Fruit fly (Drosophila melanogaster) whole organism, larva: ENCODE results near the gene CG13043.

Experiments used
- noc ChIP-seq: fragments of 200-800 bp; sonication (Bioruptor generic); optimal IDR thresholded peaks from 3 replicates; lab custom pipeline; 2019; ENCODE audit warnings: missing biosample characterization, mild to moderate bottlenecking, missing genetic modification characterization, moderate library complexity

Gene CG13043

DNA sequence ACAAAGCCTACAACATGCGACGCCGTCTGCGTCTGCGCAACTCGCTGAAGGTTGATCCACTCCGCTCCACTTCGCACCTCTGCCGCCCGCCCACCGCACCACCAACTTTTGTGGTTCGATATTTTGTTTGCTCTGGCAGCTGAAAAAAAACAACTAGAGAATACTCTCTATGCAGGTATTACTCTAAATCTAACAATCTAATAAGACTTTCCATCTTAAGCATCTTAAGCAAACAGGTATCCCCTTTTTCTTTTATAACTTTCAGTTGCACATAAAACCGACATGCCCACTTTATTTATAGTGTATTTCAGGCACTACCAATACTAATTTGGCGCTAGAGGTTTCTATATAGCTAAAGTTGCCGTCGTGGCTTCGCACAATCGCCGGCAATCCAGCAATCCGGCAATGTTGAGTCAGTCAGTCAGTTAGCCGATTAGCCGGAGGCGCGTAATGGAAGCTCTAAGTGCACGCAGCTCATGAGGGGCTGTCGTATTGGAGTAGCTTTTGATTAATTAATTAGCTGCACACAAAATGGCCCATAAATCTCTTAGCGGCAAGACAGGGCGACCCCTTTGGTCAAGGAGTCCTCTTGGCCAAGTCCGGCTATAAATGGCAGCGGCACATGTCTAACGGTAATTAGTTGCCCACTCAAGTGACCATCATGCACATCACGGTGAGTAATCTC lies 22.7 kb upstream of the CG13043 start, which contains the start of gene CG13058:
Gene CG13058 (plus strand): TSS at position 635 of the 685 bp plus-strand sequence.
- peak; percentile 75 for TF ChIP-seq noc (tag; lab: Kevin White, UChicago)

DNA sequence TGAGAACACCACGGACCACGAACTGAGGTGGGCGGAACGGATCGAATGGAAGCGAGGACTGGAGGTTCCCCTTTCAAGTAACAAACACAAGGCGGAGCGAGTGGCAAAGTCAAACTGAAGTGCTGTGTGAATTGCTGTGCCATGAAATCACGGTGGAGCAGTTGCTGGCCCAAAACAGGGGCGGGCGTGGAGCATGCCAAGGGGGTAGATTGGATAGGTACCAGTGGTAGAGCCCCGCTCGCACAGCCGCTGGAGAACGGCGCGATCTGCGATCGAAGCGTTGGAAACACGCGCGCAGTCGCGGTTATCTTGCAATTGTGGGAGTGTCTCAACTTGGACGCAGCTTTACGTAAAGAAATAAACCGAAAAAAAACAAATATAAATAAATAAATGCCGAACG lies 22.1 kb upstream of the CG13043 start, which contains the start of gene CG13038:
Gene CG13038 (minus strand): TSS at position 118 of the 400 bp plus-strand sequence.
- TF ChIP-seq noc (tag; lab: Kevin White, UChicago), result no peak

DNA sequence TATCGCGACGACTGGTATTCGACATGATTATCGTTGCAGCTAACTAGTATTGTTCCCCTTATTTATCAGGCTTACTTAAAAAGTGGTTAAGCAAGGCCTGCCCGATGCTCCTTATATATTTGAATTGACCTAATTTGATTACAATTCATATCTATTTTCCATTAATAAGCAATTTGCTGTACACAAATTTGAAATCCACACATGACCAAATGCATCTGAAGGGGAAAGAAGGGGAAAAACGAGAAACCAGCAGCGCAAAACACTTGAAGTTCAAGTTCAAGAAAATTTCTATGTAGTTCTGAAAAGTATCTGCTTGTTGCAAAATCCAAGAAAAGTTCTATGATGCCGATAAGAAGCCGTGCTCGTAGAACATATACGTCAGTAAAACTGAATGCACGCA lies 21.0 kb upstream of the CG13043 start, which contains the start of the genes CG13040 and CG13039:
Gene CG13040 (minus strand): TSS at position 101 of the 400 bp plus-strand sequence.
Gene CG13039 (minus strand): TSS at position 106 of the 400 bp plus-strand sequence.
- TF ChIP-seq noc (tag; lab: Kevin White, UChicago), result no peak

DNA sequence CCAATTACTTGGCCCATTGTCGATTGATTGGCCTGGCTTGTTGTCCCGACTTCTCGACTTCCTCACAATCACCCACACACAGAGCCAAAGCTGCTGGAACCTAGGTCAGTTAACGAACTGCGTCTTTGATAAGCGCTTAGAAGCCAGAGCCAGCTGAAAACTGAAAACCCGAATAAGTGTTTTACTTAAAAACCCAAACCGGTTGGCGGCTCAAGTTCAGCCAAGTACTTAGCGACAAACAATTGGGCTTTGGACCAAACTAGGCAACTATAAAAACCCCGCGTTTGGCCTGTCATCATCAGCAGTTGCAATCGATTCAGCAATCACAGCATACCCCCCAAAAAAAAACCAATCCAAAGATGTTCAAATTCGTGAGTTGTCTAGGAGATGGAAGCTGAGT lies 17.7 kb upstream of the CG13043 start, which contains the start of gene CG13059:
Gene CG13059 (plus strand): TSS at position 301 of the 400 bp plus-strand sequence.
- no peak for TF ChIP-seq noc (tag; lab: Kevin White, UChicago)

DNA sequence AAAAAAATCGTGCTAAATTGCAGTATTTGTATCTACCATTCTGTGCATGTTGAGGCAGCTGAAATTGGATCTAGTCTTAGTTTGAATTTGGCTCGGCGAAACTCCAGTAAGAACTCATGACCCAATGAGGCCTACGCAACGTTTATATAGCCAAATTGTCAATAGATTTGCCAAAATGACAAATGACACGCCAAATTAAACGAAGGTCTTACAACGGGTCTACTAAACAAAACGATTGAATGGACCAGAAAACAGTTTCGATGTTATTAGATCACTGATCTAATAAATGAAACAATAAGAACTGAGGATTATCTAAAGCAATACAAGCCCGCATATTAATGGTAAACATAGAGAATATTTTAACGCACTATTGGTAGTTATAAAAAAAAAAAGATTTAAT lies 15.5 kb upstream of the CG13043 start, which contains the start of gene CG42718:
Gene CG42718 (minus strand): TSS at position 101 of the 400 bp plus-strand sequence.
- no peak for TF ChIP-seq noc (tag; lab: Kevin White, UChicago)

DNA sequence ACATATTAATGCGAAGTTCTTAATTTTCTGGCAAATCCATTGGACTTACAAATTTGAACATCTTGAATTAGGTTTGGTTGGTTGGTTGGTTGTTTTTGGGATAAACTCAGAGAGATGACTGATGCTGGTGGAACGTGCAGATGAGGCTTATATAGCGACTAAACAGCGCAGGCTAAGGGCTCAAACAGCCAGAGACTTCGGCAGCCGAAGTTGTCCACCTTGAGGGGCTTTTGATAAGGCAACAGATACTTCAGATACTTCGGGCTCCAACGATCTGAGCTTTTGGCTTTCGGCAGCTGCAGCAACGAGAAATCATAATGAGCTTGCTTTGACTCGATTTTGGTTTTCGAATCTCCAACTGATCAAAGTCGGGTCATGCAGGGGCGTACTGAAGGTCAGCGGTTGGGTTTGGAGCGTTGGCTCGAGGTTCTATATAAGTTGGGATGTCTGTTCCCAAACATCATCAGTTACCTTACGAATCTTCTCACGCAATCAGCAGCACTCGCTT lies 13.8 kb upstream of the CG13043 start, which contains the start of the genes CG13041 and CG13060:
Gene CG13041 (minus strand): TSS at position 128 of the 508 bp plus-strand sequence.
Gene CG13060 (plus strand): TSS at position 458 of the 508 bp plus-strand sequence.
- TF ChIP-seq noc (tag; lab: Kevin White, UChicago), result no peak

DNA sequence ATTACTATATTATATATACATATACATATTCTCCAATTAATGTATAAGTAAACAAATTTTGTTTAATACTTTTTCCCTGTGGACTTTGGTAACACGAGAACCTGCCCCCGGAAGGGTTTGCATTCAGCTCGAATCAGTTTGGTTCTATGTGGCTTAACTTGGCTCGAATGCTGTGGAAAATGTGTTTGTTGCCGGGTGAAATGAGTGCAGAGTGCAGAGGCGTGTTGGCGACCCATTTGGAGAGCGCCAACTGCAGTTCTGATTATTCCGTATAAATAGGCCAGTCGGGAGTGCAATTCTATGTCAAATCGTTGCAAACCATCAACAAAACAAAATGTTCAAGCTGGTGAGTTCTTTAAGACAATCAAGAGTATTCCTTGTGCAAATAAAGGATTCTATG lies 12.1 kb upstream of the CG13043 start, which contains the start of gene Nplp3:
Gene Nplp3 (plus strand): TSS at position 301 of the 400 bp plus-strand sequence.
- no peak for TF ChIP-seq noc (tag; lab: Kevin White, UChicago)

DNA sequence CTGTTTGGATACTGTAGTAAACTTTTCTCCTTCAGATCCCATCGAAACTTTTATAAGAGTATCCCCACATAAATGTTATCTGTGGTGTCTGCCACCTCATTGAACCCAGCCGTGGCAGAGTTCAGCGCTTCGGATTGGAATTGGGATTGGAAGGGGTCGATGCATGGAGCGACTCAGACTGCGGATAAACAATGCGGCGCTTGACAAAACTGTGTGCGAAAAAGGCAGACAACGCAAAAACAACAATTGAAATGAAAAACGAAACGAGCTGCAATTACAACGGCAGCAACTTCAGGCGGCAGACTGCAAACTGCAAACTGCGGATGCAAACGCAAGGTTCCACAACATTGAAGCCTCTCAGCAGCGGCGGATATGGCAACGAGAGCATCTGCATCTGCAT lies 8.3 kb upstream of the CG13043 start, which contains the start of gene CG13062:
Gene CG13062 (plus strand): TSS at position 301 of the 400 bp plus-strand sequence.
- TF ChIP-seq noc (tag; lab: Kevin White, UChicago), result no peak

DNA sequence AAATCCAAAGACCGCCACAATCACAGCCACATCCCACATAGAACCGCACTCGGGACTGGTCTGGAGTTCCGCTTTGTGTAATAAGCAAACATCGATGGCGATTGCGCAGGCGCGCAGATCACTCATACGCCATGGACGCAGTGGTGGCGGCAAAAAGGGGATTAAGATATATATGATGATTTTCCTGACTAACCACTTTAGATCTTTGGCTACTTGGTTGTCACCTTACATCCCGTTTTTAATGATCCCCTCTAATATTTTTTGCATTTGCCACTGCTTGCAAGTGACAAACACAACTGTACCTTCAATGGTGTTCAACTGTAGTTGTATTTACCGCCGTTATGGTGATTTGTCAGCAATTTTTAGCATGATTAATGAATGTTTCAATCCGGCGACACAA lies 4.3 kb upstream of the CG13043 start:
- TF ChIP-seq noc (tag; lab: Kevin White, UChicago), result peak; percentile 61

DNA sequence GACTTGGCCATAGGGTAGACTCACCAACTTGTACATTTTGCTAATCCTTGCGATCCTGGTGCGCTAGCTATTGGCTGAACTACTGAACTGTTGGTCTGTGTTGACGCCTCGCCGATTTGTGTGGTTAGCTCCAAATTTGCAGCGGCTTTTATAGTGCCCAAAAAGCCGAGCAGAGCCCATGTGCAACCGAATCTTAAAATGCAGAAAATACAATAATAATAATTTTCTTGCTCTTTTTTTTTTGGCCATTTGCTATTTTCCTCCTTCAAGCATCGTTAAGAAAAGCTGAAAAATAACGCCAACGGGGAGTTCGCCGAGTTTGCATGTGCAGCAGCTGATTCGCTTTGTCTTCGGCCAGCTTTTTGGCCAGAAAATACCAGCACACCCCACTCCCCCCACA lies 2.7 kb upstream of the CG13043 start, which contains the start of gene CG13042:
Gene CG13042 (minus strand): TSS at position 101 of the 400 bp plus-strand sequence.
- TF ChIP-seq noc (tag; lab: Kevin White, UChicago), result no peak

DNA sequence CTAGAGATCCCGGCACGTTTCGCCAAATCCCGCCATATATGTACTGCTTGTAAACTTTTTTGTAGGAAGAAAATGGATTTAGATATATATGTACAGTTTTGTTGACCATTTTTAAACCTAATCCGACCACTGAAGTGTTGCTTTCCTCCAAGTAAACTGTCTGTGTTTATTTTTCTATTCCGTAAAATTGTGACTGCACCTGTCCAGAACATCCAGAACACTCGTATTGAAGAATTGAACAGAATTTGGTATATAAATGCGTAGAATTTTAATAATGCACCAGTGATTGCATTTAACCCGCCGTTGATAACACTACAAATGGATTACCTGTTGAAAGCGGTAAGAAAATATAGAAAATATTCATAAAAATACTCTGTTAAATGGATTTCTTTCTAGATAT lies 1.7 kb downstream of the CG13043 start, which contains the start of gene CG43249:
Gene CG43249 (plus strand): TSS at position 301 of the 400 bp plus-strand sequence.
- TF ChIP-seq noc (tag; lab: Kevin White, UChicago), result no peak

DNA sequence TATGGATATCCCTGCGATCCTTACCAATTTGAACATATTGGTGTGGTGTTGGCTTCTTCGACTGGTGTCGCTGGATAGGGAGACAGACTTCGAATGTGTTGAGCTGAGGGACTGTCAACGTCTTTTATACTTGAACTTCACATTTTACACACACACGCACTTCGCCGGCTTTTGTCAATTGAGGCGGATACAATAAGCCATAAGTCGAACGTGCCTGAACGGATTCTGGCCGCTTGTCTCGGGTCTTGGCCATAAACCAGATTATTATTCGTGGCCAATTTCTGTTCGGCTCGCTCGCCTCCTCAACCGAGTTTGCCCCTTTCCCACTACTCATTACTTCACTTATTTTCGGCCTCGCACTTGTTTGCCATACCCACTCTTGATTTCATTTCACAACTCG lies 2.6 kb downstream of the CG13043 start, which contains the start of gene CG13044:
Gene CG13044 (minus strand): TSS at position 101 of the 400 bp plus-strand sequence.
- no peak for TF ChIP-seq noc (tag; lab: Kevin White, UChicago)

DNA sequence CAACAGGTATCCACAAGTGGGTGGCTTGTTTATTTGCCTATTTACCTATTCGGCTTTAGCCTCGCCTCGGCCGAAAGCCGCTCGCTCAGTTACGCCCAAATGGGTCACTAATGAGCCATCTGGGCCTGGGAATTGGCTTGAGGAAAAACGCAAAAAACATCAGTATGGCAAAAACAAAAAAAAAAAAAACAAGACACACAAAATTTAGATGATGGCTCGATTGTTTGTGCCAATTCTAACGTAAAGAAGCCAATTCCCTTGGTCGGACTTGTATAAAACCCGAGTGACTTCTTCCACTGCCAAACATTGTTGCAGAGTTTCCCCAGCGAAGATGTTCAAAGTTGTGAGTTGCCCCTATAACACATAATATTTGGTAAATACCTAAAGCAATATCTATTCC lies 4.5 kb downstream of the CG13043 start, which contains the start of gene CG4982:
Gene CG4982 (plus strand): TSS at position 301 of the 400 bp plus-strand sequence.
- no peak for TF ChIP-seq noc (tag; lab: Kevin White, UChicago)

DNA sequence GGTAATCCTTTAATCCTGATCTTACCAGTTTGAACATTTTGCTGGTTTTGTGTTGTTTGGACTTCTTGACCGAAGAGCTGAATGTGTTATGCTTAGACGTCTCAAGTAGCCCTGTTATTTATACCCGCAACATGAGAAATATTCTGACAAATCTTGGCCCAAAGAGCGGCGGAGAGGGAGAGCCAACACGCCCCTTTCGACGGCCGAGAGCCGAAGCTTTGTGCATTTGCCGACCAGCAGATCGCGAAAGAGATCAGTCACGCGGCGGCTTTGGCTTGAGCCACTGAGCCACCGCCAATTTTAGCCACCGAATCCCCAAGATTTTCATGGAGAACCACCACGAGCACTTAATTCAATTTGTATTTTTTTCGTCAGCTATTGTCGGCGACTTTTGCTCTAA lies 10.2 kb downstream of the CG13043 start, which contains the start of gene CG4962:
Gene CG4962 (minus strand): TSS at position 101 of the 400 bp plus-strand sequence.
- no peak for TF ChIP-seq noc (tag; lab: Kevin White, UChicago)

DNA sequence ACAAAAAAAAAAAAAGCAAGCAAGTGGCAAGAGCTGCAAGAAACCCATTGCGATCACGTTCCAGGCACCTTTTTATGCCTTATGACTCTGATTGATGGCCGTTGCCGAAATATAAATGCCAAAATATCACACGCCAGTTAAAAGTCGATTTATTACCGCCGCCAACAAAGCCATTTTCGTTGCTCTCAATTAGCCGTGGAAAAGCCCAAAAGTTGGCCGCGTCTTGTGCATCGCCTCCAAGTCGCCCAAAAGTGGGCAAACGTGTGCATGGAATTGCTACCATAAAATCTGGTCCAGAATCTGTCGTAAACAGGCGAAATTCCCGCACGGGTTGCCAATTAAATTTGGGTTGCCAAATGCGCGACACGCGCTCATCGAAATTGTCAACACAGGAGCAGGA lies 14.0 kb downstream of the CG13043 start:
- TF ChIP-seq noc (tag; lab: Kevin White, UChicago), result no peak

DNA sequence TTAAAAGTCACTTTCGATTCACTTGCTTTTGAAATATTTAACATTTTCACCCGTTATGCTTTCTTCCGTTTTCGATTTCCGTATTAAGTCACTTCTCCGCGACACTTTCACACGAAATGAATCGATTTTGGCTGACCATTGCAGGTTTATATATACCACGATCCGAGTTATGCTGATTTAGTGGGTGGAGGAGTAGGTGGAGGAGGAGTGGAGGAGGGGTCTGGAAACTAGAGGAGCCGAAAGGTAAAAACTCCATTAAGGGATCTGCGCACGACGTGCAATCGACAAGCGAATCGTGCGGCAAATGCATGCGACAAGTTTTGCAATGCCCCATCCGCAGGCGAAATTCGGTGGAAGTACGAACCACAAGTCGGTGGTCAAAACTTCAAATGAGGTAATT lies 14.8 kb downstream of the CG13043 start, which contains the start of gene CG13045:
Gene CG13045 (minus strand): TSS at position 101 of the 400 bp plus-strand sequence.
- no peak for TF ChIP-seq noc (tag; lab: Kevin White, UChicago)
